Worm (Caenorhabditis elegans) whole organism, midembryonic: Measurements from ENCODE around the gene F07G6.8.

Source experiments
- cog-1 ChIP-seq: sonication (generic microtip); optimal IDR thresholded peaks from 2 replicates; lab custom pipeline; 2016; ENCODE audit warnings: missing genetic modification characterization, missing compliant biosample characterization
- flt-1 ChIP-seq: fragments of 200-800 bp; sonication (Bioruptor generic); IDR thresholded peaks from 2 replicates; pipeline ENCODE4 v1.3.6; 2022; ENCODE audit warnings: missing genetic modification characterization, missing compliant biosample characterization
- klf-2 ChIP-seq: fragments of 200-800 bp; sonication (Bioruptor generic); conservative IDR thresholded peaks from 2 replicates; pipeline ENCODE4 v1.3.6; 2022; ENCODE audit warnings: missing genetic modification reagents, missing genetic modification characterization, missing compliant biosample characterization

DNA sequence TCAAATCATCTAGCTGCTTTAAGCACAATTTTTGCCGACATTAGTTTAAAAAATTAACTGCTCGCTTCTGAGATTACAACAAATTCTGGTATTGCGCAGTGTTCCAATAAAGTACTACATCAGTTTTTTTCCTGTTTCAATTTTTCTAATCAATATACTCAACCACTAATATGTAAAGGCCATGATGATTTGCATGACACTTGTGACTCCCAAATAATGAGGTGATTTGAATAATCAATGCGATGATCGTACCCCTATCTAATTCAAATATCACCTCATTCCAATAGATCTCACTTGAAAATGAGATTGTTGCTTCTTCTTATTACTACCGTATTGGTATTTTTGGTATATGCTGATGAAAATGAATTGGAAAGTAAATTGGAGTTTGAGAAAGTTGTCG is 6.8 kb upstream of the F07G6.8 start, which contains the start of gene F07G6.2:
- TF ChIP-seq cog-1 (tag; lab: Kevin White, UChicago) (no peak), flt-1 (GFP tag; lab: Robert Waterston, UW) (no peak), klf-2 (GFP tag; lab: Robert Waterston, UW) (no peak)
